Worm (Caenorhabditis elegans): ENCODE results near the gene ins-32.

- TF ChIP-seq nhr-21 (tag; optimal IDR thresholded peaks at IDR 0.05): no peak
- TF ChIP-seq zag-1 (tag; optimal IDR thresholded peaks at IDR 0.05): no peak
- TF ChIP-seq elt-1 (tag; optimal IDR thresholded peaks at IDR 0.05): no peak
- TF ChIP-seq sem-4 (tag; optimal IDR thresholded peaks at IDR 0.05): no peak
- TF ChIP-seq skn-1 (tag; optimal IDR thresholded peaks at IDR 0.05): no peak
- TF ChIP-seq nhr-11 (tag; optimal IDR thresholded peaks at IDR 0.05): no peak
- no peak for TF ChIP-seq snpc-4 (tag; optimal IDR thresholded peaks at IDR 0.05)
- no peak for TF ChIP-seq lin-39 (tag; optimal IDR thresholded peaks at IDR 0.05)
- no peak for TF ChIP-seq elt-3 (tag; optimal IDR thresholded peaks at IDR 0.05)
Observed at ce11 chrII:3805518-3805917, 2.4 kb upstream of the ins-32 start.
